Worm (Caenorhabditis elegans): ENCODE data around the gene T16A9.3.
A peak's percentile ranks its signal among the peaks of the same experiment; 100 is the strongest.

T16A9.3 gene

ce11 chrV:14200086-14200485, 5.2 kb upstream of the T16A9.3 start (continued):
- TF ChIP-seq mxl-1 (tag; optimal IDR thresholded peaks at IDR 0.05) (no peak), Y53F4B.3 (GFP tag; IDR thresholded peaks at IDR 0.05) (no peak), egl-18 (GFP tag; IDR thresholded peaks at IDR 0.05) (no peak), egl-44 (GFP tag; IDR thresholded peaks at IDR 0.05) (no peak), ceh-27 (GFP tag; optimal IDR thresholded peaks at IDR 0.05) (peak; percentile 86), bed-1 (GFP tag; IDR thresholded peaks at IDR 0.05) (no peak), lin-26 (GFP tag; IDR thresholded peaks at IDR 0.05) (peak; percentile 66; the same call in 1 of the 2 replicates), ZK185.1 (tag; optimal IDR thresholded peaks at IDR 0.05; ENCODE audit: poor library complexity, severe bottlenecking) (peak; percentile 50), F39B2.1 (GFP tag; IDR thresholded peaks at IDR 0.05) (no peak), nhr-80 (tag; optimal IDR thresholded peaks at IDR 0.05) (peak; percentile 95), cebp-2 (GFP tag; IDR thresholded peaks at IDR 0.05) (no peak), nfya-2 (GFP tag; IDR thresholded peaks at IDR 0.05) (no peak), tbp1 (GFP tag; optimal IDR thresholded peaks at IDR 0.05) (peak; percentile 65), Y56A3A.18 (GFP tag; IDR thresholded peaks at IDR 0.05) (no peak), mel-28 (tag; optimal IDR thresholded peaks at IDR 0.05; ENCODE audit: borderline replicate concordance) (no peak), ceh-58 (GFP tag; IDR thresholded peaks at IDR 0.05) (no peak), lag-1 (GFP tag; IDR thresholded peaks at IDR 0.05) (no peak), him-1 (tag; optimal IDR thresholded peaks at IDR 0.05) (no peak), T26A5.8 (tag; optimal IDR thresholded peaks at IDR 0.05) (no peak), lin-40 (tag; optimal IDR thresholded peaks at IDR 0.05) (peak; percentile 90), K12H6.12 (tag; optimal IDR thresholded peaks at IDR 0.05) (peak; percentile 97), rcor-1 (GFP tag; IDR thresholded peaks at IDR 0.05) (peak; percentile 57), ztf-6 (GFP tag; IDR thresholded peaks at IDR 0.05) (no peak), sptf-2 (GFP tag; optimal IDR thresholded peaks at IDR 0.05) (no peak), hlh-26 (GFP tag; conservative IDR thresholded peaks at IDR 0.05) (no peak), somi-1 (GFP tag; optimal IDR thresholded peaks at IDR 0.05) (peak; percentile 94), pbrm-1 (GFP tag; IDR thresholded peaks at IDR 0.05) (peak; percentile 82), madf-6 (GFP tag; IDR thresholded peaks at IDR 0.05) (no peak), ztf-22 (GFP tag; optimal IDR thresholded peaks at IDR 0.05) (peak; percentile 82), F10E7.11 (tag; optimal IDR thresholded peaks at IDR 0.05) (no peak), ama-1 (optimal IDR thresholded peaks at IDR 0.05) (no peak), ama-1 (GFP tag; optimal IDR thresholded peaks at IDR 0.05) (no peak), Y67H2A.10 (GFP tag; conservative IDR thresholded peaks at IDR 0.05) (0 out of 2 replicates have a peak, but pooled peaks have one; percentile 6), dpff-1 (tag; optimal IDR thresholded peaks at IDR 0.05) (no peak), D2030.7 (GFP tag; IDR thresholded peaks at IDR 0.05) (no peak), let-607 (tag; optimal IDR thresholded peaks at IDR 0.05) (peak; percentile 77 to 80), F55B11.4 (tag; optimal IDR thresholded peaks at IDR 0.05; ENCODE audit: borderline replicate concordance, insufficient read depth) (no peak), gei-17 (GFP tag; optimal IDR thresholded peaks at IDR 0.05) (peak; percentile 66), F49E8.2 (tag; optimal IDR thresholded peaks at IDR 0.05; ENCODE audit: insufficient read depth) (no peak), ztf-26 (tag; optimal IDR thresholded peaks at IDR 0.05) (peak; percentile 83), mcd-1 (GFP tag; IDR thresholded peaks at IDR 0.05) (peak; percentile 78), rpc-1 (optimal IDR thresholded peaks at IDR 0.05) (no peak), rpc-1 (tag; optimal IDR thresholded peaks at IDR 0.05) (no peak), die-1 (tag; optimal IDR thresholded peaks at IDR 0.05) (peak; percentile 35), F57C9.4 (tag; optimal IDR thresholded peaks at IDR 0.05) (no peak), hlh-12 (tag; optimal IDR thresholded peaks at IDR 0.05) (no peak), nfya-1 (tag; optimal IDR thresholded peaks at IDR 0.05; ENCODE audit: borderline replicate concordance, insufficient read depth) (no peak), athp-1 (tag; optimal IDR thresholded peaks at IDR 0.05) (peak; percentile 41), ztf-3 (GFP tag; optimal IDR thresholded peaks at IDR 0.05) (peak; percentile 53), B0019.2 (GFP tag; conservative IDR thresholded peaks at IDR 0.05) (no peak)

All from whole organism, young adult.